Worm (Caenorhabditis elegans): ENCODE data around the gene F13C5.1.

Gene F13C5.1

DNA sequence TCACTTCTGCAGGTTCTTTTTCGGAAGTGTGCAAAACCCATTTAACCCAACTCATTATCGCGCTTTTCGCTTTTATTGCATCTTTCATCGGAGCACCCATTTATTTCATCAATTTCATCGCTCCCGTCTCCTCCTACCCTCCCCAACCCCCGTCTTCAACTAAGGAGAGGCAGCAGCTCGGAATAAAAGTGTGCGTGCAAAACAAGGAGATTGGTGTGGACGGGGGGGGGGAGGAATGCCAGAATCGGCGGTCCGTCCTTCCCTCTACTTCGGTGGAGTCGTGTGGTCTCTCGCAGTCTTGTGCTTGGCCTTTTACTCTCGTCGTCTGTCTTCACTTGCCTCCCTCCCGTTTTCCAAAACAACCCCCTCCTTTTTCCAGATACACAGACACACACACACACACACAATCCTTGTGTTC, 611 bp upstream of the F13C5.1 start (continued):
- TF ChIP-seq Y53G8AR.9 (GFP tag; conservative IDR thresholded peaks at IDR 0.05), result no peak
- no peak for TF ChIP-seq tbx-9 (tag; optimal IDR thresholded peaks at IDR 0.05; ENCODE audit: borderline replicate concordance)
- no peak for TF ChIP-seq Y79H2A.3 (GFP tag; conservative IDR thresholded peaks at IDR 0.05)
- TF ChIP-seq ceh-91 (GFP tag; IDR thresholded peaks at IDR 0.05), result no peak
- 0 out of 2 replicates have a peak, but pooled peaks have one; percentile 45 for TF ChIP-seq nfyb-1 (GFP tag; IDR thresholded peaks at IDR 0.05)
- TF ChIP-seq F57C9.4 (tag; optimal IDR thresholded peaks at IDR 0.05), result no peak
- TF ChIP-seq attf-5 (GFP tag; optimal IDR thresholded peaks at IDR 0.05), result peak; percentile 48
- no peak for TF ChIP-seq F55B11.4 (tag; optimal IDR thresholded peaks at IDR 0.05; ENCODE audit: borderline replicate concordance, insufficient read depth)
- no peak for TF ChIP-seq B0261.1 (tag; optimal IDR thresholded peaks at IDR 0.05)
- TF ChIP-seq F33H1.4 (GFP tag; IDR thresholded peaks at IDR 0.05), result no peak
- no peak for TF ChIP-seq ztf-28 (GFP tag; IDR thresholded peaks at IDR 0.05)
- peak; percentile 59; the same call in 1 of the 2 replicates for TF ChIP-seq rcor-1 (GFP tag; IDR thresholded peaks at IDR 0.05)
- TF ChIP-seq ceh-27 (GFP tag; optimal IDR thresholded peaks at IDR 0.05), result peak; percentile 11
- TF ChIP-seq hmg-1.2 (GFP tag; IDR thresholded peaks at IDR 0.05), result peak; percentile 17; the same call in 1 of the 2 replicates
- no peak for TF ChIP-seq nfya-2 (GFP tag; IDR thresholded peaks at IDR 0.05)
- TF ChIP-seq rpc-1 (optimal IDR thresholded peaks at IDR 0.05), result no peak
- TF ChIP-seq rpc-1 (tag; optimal IDR thresholded peaks at IDR 0.05), result no peak
- TF ChIP-seq ztf-22 (GFP tag; optimal IDR thresholded peaks at IDR 0.05), result no peak
- TF ChIP-seq tlf-1 (GFP tag; optimal IDR thresholded peaks at IDR 0.05), result no peak
- TF ChIP-seq cebp-1 (GFP tag; IDR thresholded peaks at IDR 0.05), result no peak
- TF ChIP-seq cebp-1 (tag; optimal IDR thresholded peaks at IDR 0.05), result peak; percentile 60
- no peak for TF ChIP-seq madf-6 (GFP tag; IDR thresholded peaks at IDR 0.05)
- no peak for TF ChIP-seq mes-4 (tag; optimal IDR thresholded peaks at IDR 0.05)
- TF ChIP-seq hlh-26 (GFP tag; conservative IDR thresholded peaks at IDR 0.05), result no peak

DNA sequence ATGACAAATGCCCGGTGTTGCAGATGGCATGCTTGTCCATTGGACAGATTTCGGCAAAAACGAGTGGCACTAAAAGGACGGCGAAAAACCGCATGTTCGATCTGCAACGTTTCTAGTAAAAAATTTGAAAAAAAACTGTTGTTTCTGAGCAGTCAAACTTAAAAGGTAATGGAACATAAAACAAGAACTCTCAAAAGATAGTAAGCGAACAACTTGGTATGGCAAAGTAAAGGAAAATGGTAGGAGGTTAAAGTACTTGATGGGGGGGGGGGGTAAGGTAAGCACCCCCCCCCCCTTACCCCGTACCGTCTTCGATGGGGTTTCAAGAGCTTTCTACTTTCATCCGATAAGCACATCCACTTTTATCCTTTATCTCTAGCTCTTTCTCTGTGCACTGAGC, 6.4 kb downstream of the F13C5.1 start, which contains the start of gene F13C5.5:
Gene F13C5.5 (minus strand): TSS at position 101 of the 400 bp plus-strand sequence.
- no peak for TF ChIP-seq B0019.2 (GFP tag; conservative IDR thresholded peaks at IDR 0.05)
- TF ChIP-seq lsl-1 (GFP tag; optimal IDR thresholded peaks at IDR 0.05), result no peak
- no peak for TF ChIP-seq K12H6.12 (tag; optimal IDR thresholded peaks at IDR 0.05)
- TF ChIP-seq attf-5 (GFP tag; optimal IDR thresholded peaks at IDR 0.05), result no peak
- TF ChIP-seq ztf-26 (tag; optimal IDR thresholded peaks at IDR 0.05), result no peak
- no peak for TF ChIP-seq lin-54 (GFP tag; optimal IDR thresholded peaks at IDR 0.05)
- TF ChIP-seq ceh-58 (GFP tag; IDR thresholded peaks at IDR 0.05), result no peak
- no peak for TF ChIP-seq lsy-27 (tag; optimal IDR thresholded peaks at IDR 0.05; ENCODE audit: borderline replicate concordance, insufficient read depth)
- no peak for TF ChIP-seq cebp-2 (GFP tag; IDR thresholded peaks at IDR 0.05)
- no peak for TF ChIP-seq nfya-2 (GFP tag; IDR thresholded peaks at IDR 0.05)
- no peak for TF ChIP-seq nfya-1 (tag; optimal IDR thresholded peaks at IDR 0.05; ENCODE audit: borderline replicate concordance, insufficient read depth)
- TF ChIP-seq F57C9.4 (tag; optimal IDR thresholded peaks at IDR 0.05), result no peak
- no peak for TF ChIP-seq ztf-18 (tag; optimal IDR thresholded peaks at IDR 0.05)
- TF ChIP-seq F55B11.4 (tag; optimal IDR thresholded peaks at IDR 0.05; ENCODE audit: borderline replicate concordance, insufficient read depth), result no peak
- no peak for TF ChIP-seq mel-28 (tag; optimal IDR thresholded peaks at IDR 0.05; ENCODE audit: borderline replicate concordance)
- no peak for TF ChIP-seq nhr-27 (tag; optimal IDR thresholded peaks at IDR 0.05)
- TF ChIP-seq ceh-40 (GFP tag; IDR thresholded peaks at IDR 0.05), result no peak
- TF ChIP-seq pbrm-1 (GFP tag; IDR thresholded peaks at IDR 0.05), result no peak
- no peak for TF ChIP-seq D2030.7 (GFP tag; IDR thresholded peaks at IDR 0.05)

Data from whole organism, young adult.